Worm (Caenorhabditis elegans): Measurements from ENCODE around the gene mtm-5.

DNA sequence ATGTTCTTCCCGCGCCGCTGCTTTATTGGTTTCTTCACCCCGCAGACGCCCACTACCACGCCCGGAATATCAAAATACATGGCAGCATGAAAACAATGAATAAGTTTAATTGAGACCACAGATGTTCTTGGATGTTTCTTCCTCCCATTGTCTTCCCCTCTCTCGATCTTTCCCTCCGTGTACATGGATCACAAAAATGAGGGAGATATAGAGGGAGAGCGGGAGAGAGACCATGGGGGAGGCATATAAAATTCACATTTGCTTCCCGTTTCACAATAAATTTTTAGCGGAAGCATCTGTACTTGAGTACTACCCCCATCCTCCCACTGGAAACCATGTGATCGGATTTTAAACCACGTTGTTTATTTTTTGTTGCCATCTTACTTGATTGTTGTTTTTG is 49.8 kb downstream of the mtm-5 start:
- no peak for TF ChIP-seq ztf-11 (tag; optimal IDR thresholded peaks at IDR 0.05)
- no peak for TF ChIP-seq nhr-12 (tag; optimal IDR thresholded peaks at IDR 0.05)
- TF ChIP-seq pha-4 (tag; optimal IDR thresholded peaks at IDR 0.05), result no peak
- TF ChIP-seq mab-5 (tag; optimal IDR thresholded peaks at IDR 0.05), result no peak
- TF ChIP-seq unc-62 (GFP tag; optimal IDR thresholded peaks at IDR 0.05), result no peak
- TF ChIP-seq blmp-1 (tag; optimal IDR thresholded peaks at IDR 0.05), result no peak

Data from whole organism, mixed stage, embryonic.